Worm (Caenorhabditis elegans) whole organism, mixed stage, embryonic: ENCODE measurements around the gene T21B10.3.

ENCODE experiments used
- blmp-1 ChIP-seq: fragments of 150-350 bp; optimal IDR thresholded peaks from 2 replicates; lab custom pipeline; 2014; ENCODE audit warnings: missing biosample characterization, missing genetic modification characterization
- lin-13 ChIP-seq: fragments of 150-350 bp; optimal IDR thresholded peaks from 2 replicates; lab custom pipeline; 2014; ENCODE audit warnings: missing biosample characterization, missing genetic modification characterization
- lsy-2 ChIP-seq: fragments of 150-350 bp; optimal IDR thresholded peaks from 2 replicates; lab custom pipeline; 2014; ENCODE audit warnings: missing biosample characterization, missing genetic modification characterization
- mls-2 ChIP-seq: sonication (generic microtip); optimal IDR thresholded peaks from 2 replicates; lab custom pipeline; 2016; ENCODE audit warnings: mild to moderate bottlenecking, missing genetic modification characterization, moderate library complexity, missing compliant biosample characterization
- nhr-237 ChIP-seq: fragments of 150-350 bp; optimal IDR thresholded peaks from 2 replicates; lab custom pipeline; 2014; ENCODE audit warnings: missing biosample characterization, missing genetic modification characterization
- pha-4 ChIP-seq: fragments of 150-350 bp; optimal IDR thresholded peaks from 2 replicates; lab custom pipeline; 2018; ENCODE audit warnings: missing biosample characterization, missing genetic modification reagents, missing genetic modification characterization
- sem-2 ChIP-seq: fragments of 200-800 bp; sonication (Bioruptor generic); optimal IDR thresholded peaks from 2 replicates; lab custom pipeline; 2018; ENCODE audit warnings: mild to moderate bottlenecking, missing genetic modification characterization, missing compliant biosample characterization
- snpc-4 ChIP-seq: fragments of 150-350 bp; optimal IDR thresholded peaks from 2 replicates; lab custom pipeline; 2014; ENCODE audit warnings: missing biosample characterization, missing genetic modification characterization
- unc-39 ChIP-seq: fragments of 150-350 bp; optimal IDR thresholded peaks from 2 replicates; lab custom pipeline; 2014; ENCODE audit warnings: missing biosample characterization, missing genetic modification characterization
- ztf-11 ChIP-seq: fragments of 150-350 bp; optimal IDR thresholded peaks from 2 replicates; lab custom pipeline; 2014; ENCODE audit warnings: missing biosample characterization, missing genetic modification characterization

- TF ChIP-seq lsy-2 (tag; lab: Kevin White, UChicago) (no peak), nhr-237 (no peak), sem-2 (GFP tag; lab: Kevin White, UChicago) (no peak), pha-4 (tag; lab: Kevin White, UChicago) (no peak), ztf-11 (tag; lab: Kevin White, UChicago) (no peak), blmp-1 (tag; lab: Kevin White, UChicago) (no peak), mls-2 (tag; lab: Kevin White, UChicago) (no peak), unc-39 (no peak), lin-13 (tag; lab: Kevin White, UChicago) (no peak), snpc-4 (tag; lab: Kevin White, UChicago) (no peak)
These were observed 7.7 kb upstream of the T21B10.3 start, which contains the start of gene B0457.2 for ce11 chrII:8926451-8926850.
